Fruit fly (Drosophila melanogaster) whole organism, embryonic: ENCODE measurements around the gene CG32639.

ENCODE experiments used
- Atf6 ChIP-seq: fragments of 200-800 bp; sonication (Bioruptor generic); IDR thresholded peaks from 2 replicates; pipeline ENCODE4 v1.3.6; 2022; ENCODE audit warnings: missing biosample characterization, missing genetic modification characterization
- Bdp1 ChIP-seq: fragments of 200-800 bp; sonication (Bioruptor generic); optimal IDR thresholded peaks from 3 replicates; lab custom pipeline; 2016; ENCODE audit warnings: missing biosample characterization, missing genetic modification characterization
- Blimp-1 ChIP-seq: fragments of 200-800 bp; sonication (Bioruptor generic); optimal IDR thresholded peaks from 3 replicates; lab custom pipeline; 2018; ENCODE audit warnings: missing biosample characterization, missing genetic modification characterization, mild to moderate bottlenecking, moderate library complexity, missing genetic modification reagents
- CG10274 ChIP-seq: fragments of 200-800 bp; sonication (Bioruptor generic); optimal IDR thresholded peaks from 3 replicates; lab custom pipeline; 2017; ENCODE audit warnings: missing biosample characterization, mild to moderate bottlenecking, missing genetic modification characterization
- CG10959 ChIP-seq: fragments of 200-800 bp; sonication (Bioruptor generic); IDR thresholded peaks from 2 replicates; pipeline ENCODE4 v1.3.6; 2022; ENCODE audit warnings: missing biosample characterization, missing genetic modification characterization
- CG12391 ChIP-seq: fragments of 200-800 bp; sonication (Bioruptor generic); optimal IDR thresholded peaks from 3 replicates; lab custom pipeline; 2018; ENCODE audit warnings: missing biosample characterization, mild to moderate bottlenecking, missing genetic modification characterization, moderate library complexity
- CG13894 ChIP-seq: fragments of 200-800 bp; sonication (Bioruptor generic); optimal IDR thresholded peaks from 3 replicates; lab custom pipeline; 2018; ENCODE audit warnings: missing biosample characterization, mild to moderate bottlenecking, missing genetic modification characterization, moderate library complexity
- CG1647 ChIP-seq: fragments of 200-800 bp; sonication (Bioruptor generic); optimal IDR thresholded peaks from 3 replicates; lab custom pipeline; 2016; ENCODE audit warnings: missing biosample characterization, missing genetic modification characterization
- CG2202 ChIP-seq: fragments of 200-800 bp; sonication (Bioruptor generic); optimal IDR thresholded peaks from 2 replicates; lab custom pipeline; 2018; ENCODE audit warnings: missing biosample characterization, mild to moderate bottlenecking, missing genetic modification characterization
- CG2712 ChIP-seq: fragments of 200-800 bp; optimal IDR thresholded peaks from 3 replicates; lab custom pipeline; 2019; ENCODE audit warnings: missing biosample characterization, mild to moderate bottlenecking, missing genetic modification characterization, moderate library complexity
- CG3065 ChIP-seq: fragments of 200-800 bp; sonication (Bioruptor generic); optimal IDR thresholded peaks from 2 replicates; lab custom pipeline; 2016; ENCODE audit warnings: missing biosample characterization, missing genetic modification characterization
- CG31224 ChIP-seq: fragments of 200-800 bp; sonication (Bioruptor generic); IDR thresholded peaks from 2 replicates; pipeline ENCODE4 v1.3.6; 2022; ENCODE audit warnings: missing biosample characterization, missing genetic modification characterization
- CG34376 ChIP-seq: fragments of 200-800 bp; sonication (Bioruptor generic); optimal IDR thresholded peaks from 2 replicates; lab custom pipeline; 2018; ENCODE audit warnings: missing biosample characterization, mild to moderate bottlenecking, missing genetic modification characterization
- CG6765 ChIP-seq: fragments of 200-800 bp; sonication (Bioruptor generic); optimal IDR thresholded peaks from 3 replicates; lab custom pipeline; 2017; ENCODE audit warnings: missing biosample characterization, mild to moderate bottlenecking, missing genetic modification characterization
- CG7372 ChIP-seq: fragments of 200-800 bp; sonication (Bioruptor generic); IDR thresholded peaks from 2 replicates; pipeline ENCODE4 v1.3.6; 2022; ENCODE audit warnings: missing biosample characterization, missing genetic modification characterization
- CG8359 ChIP-seq: fragments of 200-800 bp; sonication (Bioruptor generic); optimal IDR thresholded peaks from 2 replicates; lab custom pipeline; 2017; ENCODE audit warnings: missing biosample characterization, mild to moderate bottlenecking, missing genetic modification characterization, borderline replicate concordance
- CG8478 ChIP-seq: fragments of >200 bp; optimal IDR thresholded peaks from 2 replicates; lab custom pipeline; 2018
- CG9437 ChIP-seq: fragments of 200-800 bp; sonication (Bioruptor generic); optimal IDR thresholded peaks from 2 replicates; lab custom pipeline; 2018; ENCODE audit warnings: missing biosample characterization, mild to moderate bottlenecking, missing genetic modification characterization
- CoRest ChIP-seq: fragments of 200-800 bp; sonication (Bioruptor generic); optimal IDR thresholded peaks from 3 replicates; lab custom pipeline; 2018; ENCODE audit warnings: missing biosample characterization, mild to moderate bottlenecking, missing genetic modification characterization, moderate library complexity
- Dad ChIP-seq: fragments of 200-800 bp; sonication (Bioruptor generic); optimal IDR thresholded peaks from 3 replicates; lab custom pipeline; 2016; ENCODE audit warnings: missing biosample characterization, missing genetic modification characterization
- Dp ChIP-seq: fragments of 200-800 bp; sonication (Bioruptor generic); optimal IDR thresholded peaks from 2 replicates; lab custom pipeline; 2018; ENCODE audit warnings: missing biosample characterization, mild to moderate bottlenecking, missing genetic modification characterization, moderate library complexity
- Fer1 ChIP-seq: fragments of 200-800 bp; sonication (Bioruptor generic); optimal IDR thresholded peaks from 2 replicates; lab custom pipeline; 2017; ENCODE audit warnings: missing biosample characterization, mild to moderate bottlenecking, missing genetic modification characterization
- HLH3B ChIP-seq: fragments of 200-800 bp; sonication (Bioruptor generic); IDR thresholded peaks from 2 replicates; pipeline ENCODE4 v1.3.6; 2022; ENCODE audit warnings: missing biosample characterization, missing genetic modification characterization
- Nf-YB ChIP-seq: fragments of 200-800 bp; sonication (Bioruptor generic); optimal IDR thresholded peaks from 3 replicates; lab custom pipeline; 2019; ENCODE audit warnings: missing biosample characterization, mild to moderate bottlenecking, missing genetic modification characterization, moderate library complexity
- Side ChIP-seq: fragments of 200-800 bp; sonication (Bioruptor generic); optimal IDR thresholded peaks from 2 replicates; lab custom pipeline; 2016; ENCODE audit warnings: missing biosample characterization, missing genetic modification characterization
- Xbp1 ChIP-seq: fragments of 200-800 bp; sonication (Bioruptor generic); optimal IDR thresholded peaks from 3 replicates; lab custom pipeline; 2016; ENCODE audit warnings: missing biosample characterization, mild to moderate bottlenecking, missing genetic modification characterization
- abd-A ChIP-seq: fragments of 200-800 bp; sonication (Bioruptor generic); optimal IDR thresholded peaks from 3 replicates; lab custom pipeline; 2019; ENCODE audit warnings: missing biosample characterization, mild to moderate bottlenecking, missing genetic modification characterization, moderate library complexity
- aop ChIP-seq: fragments of 200-800 bp; sonication (Bioruptor generic); IDR thresholded peaks from 2 replicates; pipeline ENCODE4 v1.3.6; 2022; ENCODE audit warnings: missing biosample characterization, missing genetic modification characterization
- ap ChIP-seq: fragments of 200-800 bp; sonication (Bioruptor generic); IDR thresholded peaks from 2 replicates; pipeline ENCODE4 v1.3.6; 2022; ENCODE audit warnings: missing biosample characterization, missing genetic modification characterization
- ase ChIP-seq: fragments of 200-800 bp; sonication (Bioruptor generic); IDR thresholded peaks from 3 replicates; pipeline ENCODE4 v1.3.6; 2022; ENCODE audit warnings: missing biosample characterization, missing genetic modification characterization
- bigmax ChIP-seq: fragments of 200-800 bp; sonication (Bioruptor generic); optimal IDR thresholded peaks from 2 replicates; lab custom pipeline; 2018; ENCODE audit warnings: missing biosample characterization, mild to moderate bottlenecking, missing genetic modification characterization
- dan ChIP-seq: fragments of 200-800 bp; sonication (Bioruptor generic); IDR thresholded peaks from 2 replicates; pipeline ENCODE4 v1.3.6; 2022; ENCODE audit warnings: missing biosample characterization, missing genetic modification characterization
- dmrt11E ChIP-seq: fragments of 200-800 bp; sonication (Bioruptor generic); optimal IDR thresholded peaks from 3 replicates; lab custom pipeline; 2018; ENCODE audit warnings: missing biosample characterization, mild to moderate bottlenecking, missing genetic modification characterization, moderate library complexity
- dpn ChIP-seq, 2 experiments: fragments of 200-800 bp; sonication (Bioruptor generic); optimal IDR thresholded peaks; 3 replicates each; lab custom pipeline; 2016; ENCODE audit warnings: missing biosample characterization in 2 of 2, missing genetic modification characterization in 2 of 2
- dysf ChIP-seq: fragments of 200-800 bp; sonication (Bioruptor generic); IDR thresholded peaks from 3 replicates; pipeline ENCODE4 v1.3.6; 2022; ENCODE audit warnings: missing biosample characterization, missing genetic modification characterization
- fd96Cb ChIP-seq: fragments of 200-800 bp; sonication (Bioruptor generic); optimal IDR thresholded peaks from 2 replicates; lab custom pipeline; 2018; ENCODE audit warnings: missing biosample characterization, mild to moderate bottlenecking, missing genetic modification characterization, moderate library complexity
- fru ChIP-seq: fragments of >200 bp; optimal IDR thresholded peaks from 2 replicates; lab custom pipeline; 2017
- jumu ChIP-seq: fragments of 200-800 bp; sonication (Bioruptor generic); optimal IDR thresholded peaks from 3 replicates; lab custom pipeline; 2016; ENCODE audit warnings: missing biosample characterization, missing genetic modification characterization
- kni ChIP-seq: fragments of 200-800 bp; sonication (Bioruptor generic); optimal IDR thresholded peaks from 3 replicates; lab custom pipeline; 2017; ENCODE audit warnings: mild to moderate bottlenecking, missing biosample characterization, missing genetic modification reagents, missing genetic modification characterization
- lola ChIP-seq, 3 experiments: fragments of >200 bp in 2 of 3; fragments of 200-800 bp in 1 of 3; sonication (Bioruptor generic) in 1 of 3; optimal IDR thresholded peaks; 2 replicates each; lab custom pipeline; 2017 to 2019; ENCODE audit warnings: missing biosample characterization in 3 of 3, missing genetic modification characterization in 3 of 3, mild to moderate bottlenecking in 1 of 3, moderate library complexity in 1 of 3
- pb ChIP-seq: fragments of 200-800 bp; sonication (Bioruptor generic); optimal IDR thresholded peaks from 3 replicates; lab custom pipeline; 2016; ENCODE audit warnings: missing biosample characterization, missing genetic modification characterization
- schlank ChIP-seq: fragments of 200-800 bp; sonication (Bioruptor generic); optimal IDR thresholded peaks from 2 replicates; lab custom pipeline; 2018; ENCODE audit warnings: missing biosample characterization, mild to moderate bottlenecking, missing genetic modification characterization
- sisA ChIP-seq: fragments of 200-800 bp; sonication (Bioruptor generic); IDR thresholded peaks from 2 replicates; pipeline ENCODE4 v1.3.6; 2022; ENCODE audit warnings: missing biosample characterization, missing genetic modification characterization
- ssp ChIP-seq: fragments of 200-800 bp; sonication (Bioruptor generic); IDR thresholded peaks from 2 replicates; pipeline ENCODE4 v1.3.6; 2022; ENCODE audit warnings: missing biosample characterization, missing genetic modification characterization
- tll ChIP-seq, 2 experiments: fragments of 200-800 bp in 1 of 2; fragments of >200 bp in 1 of 2; sonication (Bioruptor generic) in 1 of 2; optimal IDR thresholded peaks; 2 replicates each; lab custom pipeline; 2017 to 2019; ENCODE audit warnings: missing biosample characterization in 2 of 2, missing genetic modification characterization in 2 of 2, mild to moderate bottlenecking in 1 of 2, moderate library complexity in 1 of 2
- toy ChIP-seq: fragments of 200-800 bp; sonication (Bioruptor generic); IDR thresholded peaks from 2 replicates; pipeline ENCODE4 v1.3.6; 2022; ENCODE audit warnings: missing biosample characterization, missing genetic modification characterization
- trh ChIP-seq: fragments of 200-800 bp; sonication (Bioruptor generic); optimal IDR thresholded peaks from 2 replicates; lab custom pipeline; 2016; ENCODE audit warnings: missing biosample characterization, missing genetic modification characterization
- unpg ChIP-seq: fragments of 200-800 bp; sonication (Bioruptor generic); optimal IDR thresholded peaks from 3 replicates; lab custom pipeline; 2018; ENCODE audit warnings: missing biosample characterization, mild to moderate bottlenecking, missing genetic modification characterization, moderate library complexity
- vfl ChIP-seq: fragments of 200-800 bp; sonication (Bioruptor generic); optimal IDR thresholded peaks from 2 replicates; lab custom pipeline; 2016; ENCODE audit warnings: missing biosample characterization, missing genetic modification characterization
- yki ChIP-seq: fragments of >200 bp; optimal IDR thresholded peaks from 3 replicates; lab custom pipeline; 2018
- zen ChIP-seq: fragments of 200-800 bp; sonication (Bioruptor generic); optimal IDR thresholded peaks from 3 replicates; lab custom pipeline; 2018; ENCODE audit warnings: missing biosample characterization, mild to moderate bottlenecking, missing genetic modification characterization, moderate library complexity
- zen2 ChIP-seq: fragments of 200-800 bp; sonication (Bioruptor generic); IDR thresholded peaks from 3 replicates; pipeline ENCODE4 v1.3.6; 2022; ENCODE audit warnings: missing biosample characterization, missing genetic modification characterization; ENCODE audit not compliant: partially characterized antibody

The CG32639 gene

dm6 chrX:13214056-13214455 is 22.3 kb downstream of the CG32639 start (continued):
- TF ChIP-seq CoRest (tag; lab: Kevin White, UChicago) (peak; percentile 60), trh (GFP tag; lab: Kevin White, UChicago) (no peak), Dad (GFP tag; lab: Kevin White, UChicago) (no peak), yki (lab: Kevin White, UChicago) (no peak), Atf6 (GFP tag; lab: Robert Waterston, UW) (peak; percentile 70), CG10274 (GFP tag; lab: Kevin White, UChicago) (no peak), CG2202 (tag; lab: Kevin White, UChicago) (peak; percentile 33), bigmax (GFP tag; lab: Kevin White, UChicago) (no peak), dpn (GFP tag; optimal IDR thresholded peaks at IDR 0.05; lab: Kevin White, UChicago) (peak; percentile 67 to 73), Nf-YB (GFP tag; lab: Kevin White, UChicago) (peak; percentile 25), toy (GFP tag; lab: Robert Waterston, UW) (no peak), CG6765 (GFP tag; lab: Kevin White, UChicago) (no peak), Side (GFP tag; lab: Kevin White, UChicago) (peak; percentile 68), Xbp1 (peak; percentile 74), CG9437 (GFP tag; lab: Kevin White, UChicago) (peak; percentile 34), aop (GFP tag; lab: Robert Waterston, UW) (no peak), Dp (peak; percentile 81), Bdp1 (GFP tag; lab: Kevin White, UChicago) (peak; percentile 3), CG10959 (GFP tag; lab: Robert Waterston, UW) (no peak), dan (GFP tag; lab: Robert Waterston, UW) (no peak), abd-A (tag; lab: Kevin White, UChicago) (no peak), fru (lab: Kevin White, UChicago) (no peak), ssp (GFP tag; lab: Robert Waterston, UW) (no peak), Fer1 (GFP tag; lab: Kevin White, UChicago) (peak; percentile 58), CG2712 (tag; lab: Kevin White, UChicago) (peak; percentile 68), CG8359 (peak; percentile 19), CG34376 (GFP tag; lab: Kevin White, UChicago) (no peak), CG3065 (GFP tag; lab: Kevin White, UChicago) (peak; percentile 22), kni (GFP tag; lab: Kevin White, UChicago) (no peak), dysf (GFP tag; lab: Robert Waterston, UW) (peak; percentile 62), zen (tag; lab: Kevin White, UChicago) (no peak), vfl (peak; percentile 35), CG8478 (lab: Kevin White, UChicago) (no peak), schlank (tag; lab: Kevin White, UChicago) (no peak), dmrt11E (tag; lab: Kevin White, UChicago) (peak; percentile 46), pb (GFP tag; lab: Kevin White, UChicago) (peak; percentile 42), lola (GFP tag; optimal IDR thresholded peaks at IDR 0.05; lab: Kevin White, UChicago) (peak in 1 of 3 experiments; percentile 2), CG31224 (GFP tag; lab: Robert Waterston, UW) (peak; percentile 31; the same call in 1 of the 2 replicates), CG13894 (peak; percentile 9), jumu (peak; percentile 64), CG12391 (tag; lab: Kevin White, UChicago) (peak; percentile 66), Blimp-1 (GFP tag; lab: Kevin White, UChicago) (peak; percentile 57), ase (GFP tag; lab: Robert Waterston, UW) (peak; percentile 67; the same call in 2 of the 3 replicates), zen2 (GFP tag; lab: Robert Waterston, UW) (no peak), ap (GFP tag; lab: Robert Waterston, UW) (peak; percentile 37), sisA (GFP tag; lab: Robert Waterston, UW) (peak; percentile 74), HLH3B (GFP tag; lab: Robert Waterston, UW) (peak; percentile 58), tll (GFP tag; optimal IDR thresholded peaks at IDR 0.05; lab: Kevin White, UChicago) (no peak), unpg (GFP tag; lab: Kevin White, UChicago) (peak; percentile 69), CG7372 (GFP tag; lab: Robert Waterston, UW) (0 out of 2 replicates have a peak, but pooled peaks have one; percentile 10), CG1647 (GFP tag; lab: Kevin White, UChicago) (peak; percentile 0), fd96Cb (peak; percentile 64)
